Worm (Caenorhabditis elegans) whole organism, mixed stage, embryonic: Measurements from ENCODE around the gene F18F11.4.

Experiments used
- ceh-39 ChIP-seq: fragments of 150-350 bp; optimal IDR thresholded peaks from 2 replicates; lab custom pipeline; 2014; ENCODE audit warnings: missing biosample characterization, missing genetic modification characterization
- elt-3 ChIP-seq: fragments of 150-350 bp; optimal IDR thresholded peaks from 2 replicates; lab custom pipeline; 2014; ENCODE audit warnings: missing biosample characterization, missing genetic modification characterization
- hlh-1 ChIP-seq: fragments of 150-350 bp; optimal IDR thresholded peaks from 2 replicates; lab custom pipeline; 2014; ENCODE audit warnings: missing biosample characterization, missing genetic modification reagents, missing genetic modification characterization
- nhr-12 ChIP-seq: fragments of 150-350 bp; optimal IDR thresholded peaks from 2 replicates; lab custom pipeline; 2014; ENCODE audit warnings: missing biosample characterization, missing genetic modification characterization
- pha-4 ChIP-seq: fragments of 150-350 bp; optimal IDR thresholded peaks from 2 replicates; lab custom pipeline; 2018; ENCODE audit warnings: missing biosample characterization, missing genetic modification reagents, missing genetic modification characterization
- sem-2 ChIP-seq: fragments of 200-800 bp; sonication (Bioruptor generic); optimal IDR thresholded peaks from 2 replicates; lab custom pipeline; 2018; ENCODE audit warnings: mild to moderate bottlenecking, missing genetic modification characterization, missing compliant biosample characterization
- sptf-1 ChIP-seq: sonication (generic microtip); optimal IDR thresholded peaks from 2 replicates; lab custom pipeline; 2017; ENCODE audit warnings: mild to moderate bottlenecking, missing genetic modification characterization, moderate library complexity, missing compliant biosample characterization
- unc-39 ChIP-seq: fragments of 150-350 bp; optimal IDR thresholded peaks from 2 replicates; lab custom pipeline; 2014; ENCODE audit warnings: missing biosample characterization, missing genetic modification characterization
- unc-62 ChIP-seq: fragments of 150-350 bp; optimal IDR thresholded peaks from 2 replicates; lab custom pipeline; 2014; ENCODE audit warnings: missing biosample characterization, missing genetic modification reagents, missing genetic modification characterization
- ztf-11 ChIP-seq: fragments of 150-350 bp; optimal IDR thresholded peaks from 2 replicates; lab custom pipeline; 2014; ENCODE audit warnings: missing biosample characterization, missing genetic modification characterization

ce11 chrIV:283347-283746 lies 47.3 kb upstream of the F18F11.4 start, which contains the start of gene best-19:
- no peak for TF ChIP-seq pha-4 (tag; lab: Kevin White, UChicago)
- no peak for TF ChIP-seq ceh-39 (tag; lab: Kevin White, UChicago)
- TF ChIP-seq unc-39 (tag; lab: Kevin White, UChicago) = no peak
- no peak for TF ChIP-seq elt-3
- TF ChIP-seq sem-2 = no peak
- TF ChIP-seq unc-62 = no peak
- TF ChIP-seq nhr-12 (tag; lab: Kevin White, UChicago) = no peak
- TF ChIP-seq hlh-1 (tag; lab: Kevin White, UChicago) = no peak
- TF ChIP-seq ztf-11 (tag; lab: Kevin White, UChicago) = no peak
- no peak for TF ChIP-seq sptf-1 (tag; lab: Kevin White, UChicago)
